Fruit fly (Drosophila melanogaster): Measurements from ENCODE around the gene CG17294.

CG17294 gene

dm6 chr2L:8376717-8377116 is at the start of gene CG17294, which contains the start of gene CG13390 (continued):
- TF ChIP-seq CG13775 (GFP tag; optimal IDR thresholded peaks at IDR 0.05) (peak; percentile 99), ATbp (GFP tag; optimal IDR thresholded peaks at IDR 0.05) (peak; percentile 98), HHEX (GFP tag; optimal IDR thresholded peaks at IDR 0.05) (peak; percentile 100), CG8944 (GFP tag; optimal IDR thresholded peaks at IDR 0.05) (peak; percentile 84), lmd (GFP tag; IDR thresholded peaks at IDR 0.05) (peak; percentile 99), tin (GFP tag; optimal IDR thresholded peaks at IDR 0.05) (peak; percentile 99), CG12659 (GFP tag; optimal IDR thresholded peaks at IDR 0.05) (peak; percentile 100), CG16863 (GFP tag; optimal IDR thresholded peaks at IDR 0.05) (peak; percentile 92), C15 (GFP tag; IDR thresholded peaks at IDR 0.05) (peak; percentile 99), Hmx (GFP tag; optimal IDR thresholded peaks at IDR 0.05) (peak; percentile 85), luna (GFP tag; optimal IDR thresholded peaks at IDR 0.05) (peak; percentile 86), wor (GFP tag; IDR thresholded peaks at IDR 0.05) (peak; percentile 99), Atf-2 (GFP tag; optimal IDR thresholded peaks at IDR 0.05) (peak; percentile 91), row (GFP tag; IDR thresholded peaks at IDR 0.05) (peak; percentile 100), E2f1 (GFP tag; IDR thresholded peaks at IDR 0.05) (peak; percentile 100), Bgb (GFP tag; IDR thresholded peaks at IDR 0.05; ENCODE audit: partially characterized antibody) (peak; percentile 71), CG3163 (GFP tag; optimal IDR thresholded peaks at IDR 0.05) (peak; percentile 71), nerfin-1 (tag; optimal IDR thresholded peaks at IDR 0.05) (peak; percentile 99), CG42726 (GFP tag; IDR thresholded peaks at IDR 0.05; ENCODE audit: partially characterized antibody) (peak; percentile 63), btn (GFP tag; optimal IDR thresholded peaks at IDR 0.05) (peak; percentile 8), pita (GFP tag; optimal IDR thresholded peaks at IDR 0.05) (no peak), ap (GFP tag; IDR thresholded peaks at IDR 0.05) (peak; percentile 99), bowl (GFP tag; IDR thresholded peaks at IDR 0.05) (peak; percentile 99), Nf-YB (GFP tag; optimal IDR thresholded peaks at IDR 0.05) (peak; percentile 91), CG14014 (GFP tag; IDR thresholded peaks at IDR 0.05) (peak; percentile 100), pzg (GFP tag; optimal IDR thresholded peaks at IDR 0.05) (peak; percentile 63), CG3281 (GFP tag; optimal IDR thresholded peaks at IDR 0.05) (peak; percentile 100), CG34224 (GFP tag; IDR thresholded peaks at IDR 0.05; ENCODE audit: partially characterized antibody) (peak; percentile 92), ssp (GFP tag; IDR thresholded peaks at IDR 0.05) (peak; percentile 96), CG1792 (GFP tag; optimal IDR thresholded peaks at IDR 0.05) (peak; percentile 77), CG4282 (GFP tag; optimal IDR thresholded peaks at IDR 0.05) (peak; percentile 81), CG2202 (tag; optimal IDR thresholded peaks at IDR 0.05) (peak; percentile 99), CG10654 (GFP tag; optimal IDR thresholded peaks at IDR 0.05) (peak; percentile 99), zf30C (GFP tag; optimal IDR thresholded peaks at IDR 0.05) (peak; percentile 54), repo (GFP tag; optimal IDR thresholded peaks at IDR 0.05) (peak; percentile 86), pfk (GFP tag; optimal IDR thresholded peaks at IDR 0.05) (peak; percentile 79), lov (optimal IDR thresholded peaks at IDR 0.05) (no peak), lov (GFP tag; IDR thresholded peaks at IDR 0.05) (peak; percentile 99), Lim3 (GFP tag; IDR thresholded peaks at IDR 0.05) (peak; percentile 98), ranshi (GFP tag; IDR thresholded peaks at IDR 0.05) (peak; percentile 100), CG14050 (GFP tag; IDR thresholded peaks at IDR 0.05) (peak; percentile 99), org-1 (GFP tag; optimal IDR thresholded peaks at IDR 0.05) (peak; percentile 98), Fer1 (GFP tag; optimal IDR thresholded peaks at IDR 0.05) (peak; percentile 100), CG10274 (GFP tag; optimal IDR thresholded peaks at IDR 0.05) (peak; percentile 94), CG4328 (GFP tag; optimal IDR thresholded peaks at IDR 0.05) (peak; percentile 99), Hand (GFP tag; optimal IDR thresholded peaks at IDR 0.05) (peak; percentile 99), CG6854 (GFP tag; optimal IDR thresholded peaks at IDR 0.05) (peak; percentile 100), CG12391 (tag; optimal IDR thresholded peaks at IDR 0.05) (peak; percentile 100), Antp (GFP tag; optimal IDR thresholded peaks at IDR 0.05) (peak; percentile 82), hb (GFP tag; IDR thresholded peaks at IDR 0.05; ENCODE audit: partially characterized antibody) (peak; percentile 37; the same call in 1 of the 3 replicates), dati (GFP tag; IDR thresholded peaks at IDR 0.05) (peak; percentile 98)
